Worm (Caenorhabditis elegans) whole organism, L1 larva: ENCODE results near the gene nhr-114.

Experiments
- C04F5.9 ChIP-seq: sonication (generic microtip); optimal IDR thresholded peaks from 2 replicates; lab custom pipeline; 2016; ENCODE audit warnings: missing genetic modification characterization, missing compliant biosample characterization
- C34B4.2 ChIP-seq: sonication (generic microtip); optimal IDR thresholded peaks from 2 replicates; lab custom pipeline; 2017; ENCODE audit warnings: mild to moderate bottlenecking, missing genetic modification characterization, missing compliant biosample characterization
- alr-1 ChIP-seq: fragments of 200-800 bp; sonication (Bioruptor generic); optimal IDR thresholded peaks from 2 replicates; lab custom pipeline; 2018; ENCODE audit warnings: borderline replicate concordance, mild to moderate bottlenecking, missing genetic modification characterization, missing compliant biosample characterization
- aly-2 ChIP-seq: fragments of 150-350 bp; optimal IDR thresholded peaks from 2 replicates; lab custom pipeline; 2014; ENCODE audit warnings: missing biosample characterization, missing genetic modification characterization
- blmp-1 ChIP-seq: fragments of 150-350 bp; optimal IDR thresholded peaks from 2 replicates; lab custom pipeline; 2014; ENCODE audit warnings: missing biosample characterization, missing genetic modification characterization
- ceh-63 ChIP-seq: fragments of 200-800 bp; sonication (Bioruptor generic); optimal IDR thresholded peaks from 2 replicates; lab custom pipeline; 2018; ENCODE audit warnings: mild to moderate bottlenecking, missing genetic modification characterization, missing compliant biosample characterization
- ceh-82 ChIP-seq, 3 experiments: fragments of 150-350 bp in 1 of 3; sonication (generic microtip) in 2 of 3; optimal IDR thresholded peaks; 2 replicates each; lab custom pipeline; 2014 to 2017; ENCODE audit warnings: missing biosample characterization in 3 of 3, missing genetic modification characterization in 3 of 3
- ces-1 ChIP-seq: fragments of 150-350 bp; optimal IDR thresholded peaks from 2 replicates; lab custom pipeline; 2014; ENCODE audit warnings: missing biosample characterization, missing genetic modification reagents, missing genetic modification characterization
- dpl-1 ChIP-seq, 3 experiments: fragments of 150-350 bp in 2 of 3; sonication (generic microtip) in 1 of 3; optimal IDR thresholded peaks; 2 replicates each; lab custom pipeline; 2014 to 2017; ENCODE audit warnings: missing biosample characterization in 3 of 3, missing genetic modification characterization in 3 of 3, missing genetic modification reagents in 3 of 3
- egl-13 ChIP-seq: sonication (generic microtip); optimal IDR thresholded peaks from 2 replicates; lab custom pipeline; 2016; ENCODE audit warnings: missing genotype, missing genetic modification reagents, missing genetic modification characterization, missing compliant biosample characterization
- elt-2 ChIP-seq: sonication (generic microtip); optimal IDR thresholded peaks from 2 replicates; lab custom pipeline; 2016; ENCODE audit warnings: missing genetic modification characterization, mild to moderate bottlenecking, inconsistent platforms, missing compliant biosample characterization, missing genetic modification reagents
- elt-3 ChIP-seq, 6 experiments: fragments of 150-350 bp in 1 of 6; sonication (generic microtip); optimal IDR thresholded peaks; 2 replicates each; lab custom pipeline; 2017 to 2018; ENCODE audit warnings: missing biosample characterization in 6 of 6, missing genetic modification characterization in 6 of 6, inconsistent platforms in 1 of 6
- ets-5 ChIP-seq: fragments of 200-800 bp; sonication (Bioruptor generic); IDR thresholded peaks from 2 replicates; pipeline ENCODE4 v1.3.6; 2022; ENCODE audit warnings: missing genetic modification characterization, missing compliant biosample characterization
- fkh-10 ChIP-seq: sonication (generic microtip); optimal IDR thresholded peaks from 2 replicates; lab custom pipeline; 2017; ENCODE audit warnings: missing biosample characterization, missing genetic modification reagents, missing genetic modification characterization
- fkh-4 ChIP-seq: sonication (generic microtip); optimal IDR thresholded peaks from 2 replicates; lab custom pipeline; 2016; ENCODE audit warnings: missing compliant biosample characterization, missing genetic modification characterization, borderline replicate concordance
- fos-1 ChIP-seq: fragments of 150-350 bp; optimal IDR thresholded peaks from 2 replicates; lab custom pipeline; 2014; ENCODE audit warnings: missing biosample characterization, missing genetic modification characterization
- grh-1 ChIP-seq: fragments of 200-800 bp; sonication (Bioruptor generic); IDR thresholded peaks from 2 replicates; pipeline ENCODE4 v1.3.6; 2022; ENCODE audit warnings: missing genetic modification reagents, missing genetic modification characterization, missing compliant biosample characterization
- hlh-4 ChIP-seq: sonication (generic microtip); optimal IDR thresholded peaks from 2 replicates; lab custom pipeline; 2016; ENCODE audit warnings: mild to moderate bottlenecking, missing genetic modification characterization, missing compliant biosample characterization
- hpl-2 ChIP-seq: fragments of 150-350 bp; optimal IDR thresholded peaks from 2 replicates; lab custom pipeline; 2014; ENCODE audit warnings: missing biosample characterization, missing genetic modification reagents, missing genetic modification characterization
- irx-1 ChIP-seq: sonication (generic microtip); optimal IDR thresholded peaks from 2 replicates; lab custom pipeline; 2016; ENCODE audit warnings: missing genetic modification characterization, missing compliant biosample characterization
- isw-1 ChIP-seq: fragments of 200-800 bp; sonication (Bioruptor generic); IDR thresholded peaks from 2 replicates; pipeline ENCODE4 v1.3.6; 2022; ENCODE audit warnings: missing genetic modification characterization, missing compliant biosample characterization
- lin-15B ChIP-seq: fragments of 150-350 bp; sonication (generic microtip); optimal IDR thresholded peaks from 3 replicates; lab custom pipeline; 2014; ENCODE audit warnings: missing biosample characterization, missing genetic modification characterization
- lin-39 ChIP-seq: fragments of 150-350 bp; optimal IDR thresholded peaks from 2 replicates; lab custom pipeline; 2014; ENCODE audit warnings: missing biosample characterization, missing genetic modification reagents, missing genetic modification characterization
- lir-3 ChIP-seq: sonication (generic microtip); optimal IDR thresholded peaks from 2 replicates; lab custom pipeline; 2016; ENCODE audit warnings: mild to moderate bottlenecking, missing genetic modification characterization, moderate library complexity, missing compliant biosample characterization; ENCODE audit not compliant: poor library complexity
- lsy-2 ChIP-seq, 2 experiments: fragments of 150-350 bp; optimal IDR thresholded peaks; 2 replicates each; lab custom pipeline; 2014; ENCODE audit warnings: missing biosample characterization in 2 of 2, missing genetic modification characterization in 2 of 2
- mef-2 ChIP-seq: fragments of 150-350 bp; optimal IDR thresholded peaks from 2 replicates; lab custom pipeline; 2014; ENCODE audit warnings: missing biosample characterization, missing genetic modification characterization
- mep-1 ChIP-seq: fragments of 150-350 bp; optimal IDR thresholded peaks from 2 replicates; lab custom pipeline; 2014; ENCODE audit warnings: missing biosample characterization, missing genetic modification characterization
- nhr-12 ChIP-seq: sonication (generic microtip); optimal IDR thresholded peaks from 2 replicates; lab custom pipeline; 2017; ENCODE audit warnings: missing biosample characterization, missing genetic modification characterization
- nhr-19 ChIP-seq: fragments of 200-800 bp; sonication (Bioruptor generic); conservative IDR thresholded peaks from 2 replicates; pipeline ENCODE4 v1.3.6; 2022; ENCODE audit warnings: missing genetic modification characterization, missing compliant biosample characterization
- nhr-20 ChIP-seq: sonication (generic microtip); optimal IDR thresholded peaks from 2 replicates; lab custom pipeline; 2016; ENCODE audit warnings: mild to moderate bottlenecking, missing genetic modification characterization, missing compliant biosample characterization
- nhr-237 ChIP-seq: fragments of 150-350 bp; optimal IDR thresholded peaks from 2 replicates; lab custom pipeline; 2014; ENCODE audit warnings: missing biosample characterization, missing genetic modification characterization
- nhr-28 ChIP-seq: fragments of 150-350 bp; optimal IDR thresholded peaks from 2 replicates; lab custom pipeline; 2014; ENCODE audit warnings: missing biosample characterization, missing genetic modification characterization
- nhr-47 ChIP-seq: sonication (generic microtip); optimal IDR thresholded peaks from 2 replicates; lab custom pipeline; 2016; ENCODE audit warnings: mild to moderate bottlenecking, missing genetic modification characterization, moderate library complexity, missing compliant biosample characterization
- nhr-76 ChIP-seq: sonication (generic microtip); optimal IDR thresholded peaks from 2 replicates; lab custom pipeline; 2017; ENCODE audit warnings: missing biosample characterization, missing genetic modification characterization
- nhr-77 ChIP-seq: fragments of 150-350 bp; optimal IDR thresholded peaks from 2 replicates; lab custom pipeline; 2014; ENCODE audit warnings: missing biosample characterization, missing genetic modification characterization
- nhr-84 ChIP-seq: sonication (generic microtip); optimal IDR thresholded peaks from 2 replicates; lab custom pipeline; 2017; ENCODE audit warnings: missing biosample characterization, missing genetic modification characterization
- nhr-85 ChIP-seq: sonication (generic microtip); peaks from one replicate; lab custom pipeline; 2016; ENCODE audit warnings: missing genetic modification characterization, inconsistent platforms, missing compliant biosample characterization
- pax-3 ChIP-seq: fragments of 200-800 bp; sonication (Bioruptor generic); optimal IDR thresholded peaks from 2 replicates; lab custom pipeline; 2018; ENCODE audit warnings: mild to moderate bottlenecking, missing genetic modification characterization, moderate library complexity, missing compliant biosample characterization
- pqm-1 ChIP-seq: sonication (generic microtip); optimal IDR thresholded peaks from 3 replicates; lab custom pipeline; 2017; ENCODE audit warnings: missing biosample characterization, missing genetic modification characterization
- skn-1 ChIP-seq: fragments of 150-350 bp; optimal IDR thresholded peaks from 2 replicates; lab custom pipeline; 2014; ENCODE audit warnings: missing biosample characterization, missing genetic modification characterization
- snpc-4 ChIP-seq: fragments of 150-350 bp; optimal IDR thresholded peaks from 2 replicates; lab custom pipeline; 2014; ENCODE audit warnings: missing biosample characterization, missing genetic modification characterization
- snu-23 ChIP-seq: sonication (generic microtip); optimal IDR thresholded peaks from 2 replicates; lab custom pipeline; 2016; ENCODE audit warnings: missing genetic modification characterization, missing compliant biosample characterization
- sup-37 ChIP-seq: fragments of 200-800 bp; sonication (Bioruptor generic); optimal IDR thresholded peaks from 2 replicates; lab custom pipeline; 2018; ENCODE audit warnings: mild to moderate bottlenecking, missing genetic modification characterization, missing compliant biosample characterization
- swsn-7 ChIP-seq: sonication (generic microtip); optimal IDR thresholded peaks from 2 replicates; lab custom pipeline; 2016; ENCODE audit warnings: missing genetic modification characterization, missing compliant biosample characterization
- unc-30 ChIP-seq: sonication (generic microtip); optimal IDR thresholded peaks from 2 replicates; lab custom pipeline; 2017; ENCODE audit warnings: missing biosample characterization, missing genetic modification characterization
- unc-86 ChIP-seq: sonication (generic microtip); optimal IDR thresholded peaks from 2 replicates; lab custom pipeline; 2016; ENCODE audit warnings: missing genetic modification characterization, missing compliant biosample characterization
- unc-98 ChIP-seq: fragments of 200-800 bp; sonication (Bioruptor generic); IDR thresholded peaks from 2 replicates; pipeline ENCODE4 v1.3.6; 2022; ENCODE audit warnings: missing genetic modification characterization, missing compliant biosample characterization
- zag-1 ChIP-seq: fragments of 150-350 bp; optimal IDR thresholded peaks from 2 replicates; lab custom pipeline; 2014; ENCODE audit warnings: missing biosample characterization, missing genetic modification characterization
- ztf-11 ChIP-seq, 2 experiments: sonication (generic microtip); optimal IDR thresholded peaks; 2 replicates each; lab custom pipeline; 2016 to 2017; ENCODE audit warnings: missing genetic modification characterization in 2 of 2, missing biosample characterization in 1 of 2, missing compliant biosample characterization in 1 of 2

The nhr-114 gene

ce11 chrV:4187144-4187485 lies at the start of gene nhr-114:
nhr-114 (plus strand) TSS chrV:4187202.
- TF ChIP-seq snpc-4: peak; percentile 77
- TF ChIP-seq pax-3 (tag; lab: Kevin White, UChicago): no peak
- no peak for TF ChIP-seq nhr-237 (tag; lab: Kevin White, UChicago)
- TF ChIP-seq mep-1: peak; percentile 27
- TF ChIP-seq nhr-85: peak; percentile 19
- no peak for TF ChIP-seq snu-23 (GFP tag; lab: Kevin White, UChicago)
- no peak for TF ChIP-seq grh-1 (GFP tag; lab: Robert Waterston, UW)
- no peak for TF ChIP-seq unc-86 (tag; lab: Kevin White, UChicago)

- TF ChIP-seq pax-3 (tag; lab: Kevin White, UChicago) (no peak), snu-23 (GFP tag; lab: Kevin White, UChicago) (no peak), unc-98 (GFP tag; lab: Robert Waterston, UW) (no peak), ztf-11 (tag; optimal IDR thresholded peaks at IDR 0.05; lab: Kevin White, UChicago) (no peak), blmp-1 (no peak), elt-3 (tag; optimal IDR thresholded peaks at IDR 0.05; lab: Kevin White, UChicago) (no peak), zag-1 (tag; lab: Kevin White, UChicago) (no peak), swsn-7 (tag; lab: Kevin White, UChicago) (no peak), ets-5 (GFP tag; lab: Robert Waterston, UW) (no peak), hlh-4 (tag; lab: Kevin White, UChicago) (no peak), ces-1 (GFP tag; lab: Kevin White, UChicago) (no peak), fos-1 (tag; lab: Kevin White, UChicago) (no peak), fkh-10 (GFP tag; lab: Kevin White, UChicago) (no peak)
Observed at ce11 chrV:4138688-4139087, 48.3 kb upstream of the nhr-114 start, which contains the start of gene lgc-29. lgc-29 (plus strand) TSS chrV:4138988.

- TF ChIP-seq nhr-47: peak; percentile 92
- TF ChIP-seq nhr-76: no peak
- peak; percentile 96 for TF ChIP-seq nhr-20 (tag; lab: Kevin White, UChicago)
- peak; percentile 44 for TF ChIP-seq nhr-77
- no peak for TF ChIP-seq nhr-12 (tag; lab: Kevin White, UChicago)
- peak; percentile 89 for TF ChIP-seq skn-1 (tag; lab: Kevin White, UChicago)
- TF ChIP-seq mef-2: peak; percentile 61
- TF ChIP-seq hpl-2 (GFP tag; lab: Kevin White, UChicago): no peak
- TF ChIP-seq isw-1 (GFP tag; lab: Robert Waterston, UW): peak; percentile 83
- no peak for TF ChIP-seq hlh-4 (tag; lab: Kevin White, UChicago)
- peak; percentile 74 for TF ChIP-seq pax-3 (tag; lab: Kevin White, UChicago)
- no peak for TF ChIP-seq alr-1 (tag; lab: Kevin White, UChicago)
- peak; percentile 70 for TF ChIP-seq blmp-1
- TF ChIP-seq ztf-11 (tag; optimal IDR thresholded peaks at IDR 0.05; lab: Kevin White, UChicago): peak in 1 of 2 experiments; percentile 31
- peak; percentile 22 for TF ChIP-seq fkh-10 (GFP tag; lab: Kevin White, UChicago)
- TF ChIP-seq unc-30 (tag; lab: Kevin White, UChicago): no peak
- TF ChIP-seq ceh-63 (GFP tag; lab: Kevin White, UChicago): no peak
- peak; percentile 90 for TF ChIP-seq nhr-19 (GFP tag; lab: Robert Waterston, UW)
- peak; percentile 26 to 86 (median 73) for TF ChIP-seq ceh-82 (tag; optimal IDR thresholded peaks at IDR 0.05; lab: Kevin White, UChicago)
- TF ChIP-seq pqm-1: peak; percentile 82
- TF ChIP-seq irx-1 (tag; lab: Kevin White, UChicago): peak; percentile 86
- peak; percentile 61 for TF ChIP-seq egl-13 (tag; lab: Kevin White, UChicago)
- no peak for TF ChIP-seq C04F5.9
- TF ChIP-seq lir-3 (tag; lab: Kevin White, UChicago): no peak
- TF ChIP-seq nhr-84: no peak
- no peak for TF ChIP-seq nhr-28 (tag; lab: Kevin White, UChicago)
- peak; percentile 85 to 91 for TF ChIP-seq lsy-2 (tag; optimal IDR thresholded peaks at IDR 0.05; lab: Kevin White, UChicago)
- TF ChIP-seq ces-1 (GFP tag; lab: Kevin White, UChicago): no peak
- TF ChIP-seq sup-37: peak; percentile 76
- TF ChIP-seq elt-2: peak; percentile 69
- TF ChIP-seq lin-39 (tag; lab: Kevin White, UChicago): peak; percentile 72
- TF ChIP-seq dpl-1 (GFP tag; optimal IDR thresholded peaks at IDR 0.05; lab: Kevin White, UChicago): peak; percentile 71 to 83 (median 78)
- peak; percentile 23 for TF ChIP-seq lin-15B (tag; lab: Kevin White, UChicago)
- no peak for TF ChIP-seq aly-2 (tag; lab: Kevin White, UChicago)
- peak; percentile 63 for TF ChIP-seq fkh-4 (tag; lab: Kevin White, UChicago)
- TF ChIP-seq elt-3 (tag; optimal IDR thresholded peaks at IDR 0.05; lab: Kevin White, UChicago): peak in 2 of 6 experiments; percentile 74 to 94
- no peak for TF ChIP-seq C34B4.2 (tag; lab: Kevin White, UChicago)
Observed at ce11 chrV:4143034-4143433, 44.0 kb upstream of the nhr-114 start.
